Fruit fly (Drosophila melanogaster): Measurements from ENCODE around the gene CG43072.

- TF ChIP-seq CG8478 (optimal IDR thresholded peaks at IDR 0.05) (no peak), CTCF (optimal IDR thresholded peaks at IDR 0.05) (no peak)
Measured at dm6 chr3L:21060189-21061070, 5.2 kb upstream of the CG43072 start.

Data from S2 (cell line).